Worm (Caenorhabditis elegans): ENCODE results near the gene nimk-1.

ce11 chrII:12527947-12528346, 7.6 kb upstream of the nimk-1 start, which contains the start of gene srx-119:
- no peak for TF ChIP-seq ets-7 (tag; optimal IDR thresholded peaks at IDR 0.05)
- no peak for TF ChIP-seq ceh-13 (GFP tag; optimal IDR thresholded peaks at IDR 0.05)
- TF ChIP-seq ama-1 (optimal IDR thresholded peaks at IDR 0.05): no peak

Data from whole organism, early embryonic.